Worm (Caenorhabditis elegans): ENCODE results near the gene npr-31.

ce11 chrII:7189120-7189519 lies 44.7 kb downstream of the npr-31 start, which contains the start of gene E04F6.4:
- TF ChIP-seq fkh-6 (tag; optimal IDR thresholded peaks at IDR 0.05) (no peak), ztf-16 (tag; optimal IDR thresholded peaks at IDR 0.05) (no peak), gmeb-2 (tag; optimal IDR thresholded peaks at IDR 0.05) (no peak), tbx-2 (tag; optimal IDR thresholded peaks at IDR 0.05) (no peak), unc-3 (GFP tag; conservative IDR thresholded peaks at IDR 0.05) (no peak), unc-3 (tag; optimal IDR thresholded peaks at IDR 0.05) (no peak), hlh-30 (tag; optimal IDR thresholded peaks at IDR 0.05; ENCODE audit: insufficient read depth) (no peak), ceh-24 (tag; optimal IDR thresholded peaks at IDR 0.05) (no peak)

All from whole organism, late embryonic.